Worm (Caenorhabditis elegans): ENCODE measurements around the gene kmo-2.

kmo-2 gene

DNA sequence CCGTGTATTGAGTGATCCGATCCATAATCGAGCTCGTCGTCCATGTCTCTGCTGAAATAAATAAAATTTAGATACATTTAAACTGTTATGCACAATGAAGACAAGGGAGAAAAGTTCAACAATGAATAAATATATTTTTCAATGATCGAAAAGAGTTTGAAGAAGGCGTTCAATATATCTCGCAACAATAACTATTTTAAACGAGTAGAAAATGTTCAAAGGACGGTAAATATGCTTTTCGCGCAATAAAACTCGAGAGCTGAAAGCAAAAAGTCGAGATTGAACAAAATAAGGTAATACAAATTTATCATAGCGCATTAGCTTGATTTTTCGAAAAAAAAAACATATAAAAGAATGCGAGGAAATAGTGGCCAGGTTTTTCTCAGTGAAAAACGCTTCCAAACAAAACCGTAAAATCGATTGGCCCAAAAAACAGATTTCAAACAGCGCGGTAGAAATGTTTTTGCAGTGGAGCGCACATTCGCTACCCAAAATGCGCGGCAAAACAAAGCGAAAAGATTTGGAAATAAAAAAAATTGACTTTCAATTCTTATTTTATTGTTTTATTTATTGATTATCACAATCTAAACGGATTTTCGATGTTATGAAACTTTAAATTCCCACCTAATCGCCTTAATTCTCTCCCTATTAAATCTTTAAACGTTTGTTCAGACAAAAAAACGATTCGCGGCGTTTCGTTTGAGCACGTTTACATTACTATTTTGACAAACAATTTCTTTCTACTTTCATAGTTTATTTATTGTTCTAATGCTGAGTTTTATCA, 27.3 kb downstream of the kmo-2 start, which contains the start of the genes kup-1 and F10C2.4:
Gene kup-1 (minus strand): TSS at position 51 of the 784 bp plus-strand sequence.
Gene F10C2.4 (plus strand): TSS at position 734 of the 784 bp plus-strand sequence.
- TF ChIP-seq nhr-11 (tag; optimal IDR thresholded peaks at IDR 0.05) (no peak), nhr-237 (tag; optimal IDR thresholded peaks at IDR 0.05) (no peak), nhr-10 (tag; optimal IDR thresholded peaks at IDR 0.05) (no peak), snpc-4 (tag; optimal IDR thresholded peaks at IDR 0.05) (no peak), ama-1 (optimal IDR thresholded peaks at IDR 0.05) (no peak), blmp-1 (tag; optimal IDR thresholded peaks at IDR 0.05; ENCODE audit: insufficient read depth) (no peak), ztf-11 (tag; optimal IDR thresholded peaks at IDR 0.05) (no peak), lin-13 (GFP tag; optimal IDR thresholded peaks at IDR 0.05) (peak; percentile 45), lin-11 (tag; optimal IDR thresholded peaks at IDR 0.05) (no peak), unc-62 (GFP tag; optimal IDR thresholded peaks at IDR 0.05) (no peak), alr-1 (tag; optimal IDR thresholded peaks at IDR 0.05) (no peak), elt-3 (tag; optimal IDR thresholded peaks at IDR 0.05) (no peak), zag-1 (tag; optimal IDR thresholded peaks at IDR 0.05) (no peak), nhr-12 (tag; optimal IDR thresholded peaks at IDR 0.05) (no peak), ZK546.5 (tag; optimal IDR thresholded peaks at IDR 0.05) (no peak), sma-9 (GFP tag; optimal IDR thresholded peaks at IDR 0.05) (no peak), sma-9 (tag; optimal IDR thresholded peaks at IDR 0.05) (no peak), nhr-129 (tag; optimal IDR thresholded peaks at IDR 0.05) (peak; percentile 48), crh-2 (tag; optimal IDR thresholded peaks at IDR 0.05) (peak; percentile 41), fos-1 (tag; optimal IDR thresholded peaks at IDR 0.05) (no peak), nhr-23 (tag; optimal IDR thresholded peaks at IDR 0.05) (no peak), sma-3 (GFP tag; optimal IDR thresholded peaks at IDR 0.05) (peak; percentile 66), C34F6.9 (tag; optimal IDR thresholded peaks at IDR 0.05) (peak; percentile 67), nhr-25 (tag; optimal IDR thresholded peaks at IDR 0.05) (no peak), ceh-16 (tag; optimal IDR thresholded peaks at IDR 0.05) (no peak), lsy-2 (tag; optimal IDR thresholded peaks at IDR 0.05) (no peak), unc-55 (GFP tag; optimal IDR thresholded peaks at IDR 0.05) (peak; percentile 79), ztf-4 (tag; optimal IDR thresholded peaks at IDR 0.05) (no peak), gmeb-1 (tag; optimal IDR thresholded peaks at IDR 0.05) (peak; percentile 90), ceh-82 (tag; optimal IDR thresholded peaks at IDR 0.05) (no peak)

DNA sequence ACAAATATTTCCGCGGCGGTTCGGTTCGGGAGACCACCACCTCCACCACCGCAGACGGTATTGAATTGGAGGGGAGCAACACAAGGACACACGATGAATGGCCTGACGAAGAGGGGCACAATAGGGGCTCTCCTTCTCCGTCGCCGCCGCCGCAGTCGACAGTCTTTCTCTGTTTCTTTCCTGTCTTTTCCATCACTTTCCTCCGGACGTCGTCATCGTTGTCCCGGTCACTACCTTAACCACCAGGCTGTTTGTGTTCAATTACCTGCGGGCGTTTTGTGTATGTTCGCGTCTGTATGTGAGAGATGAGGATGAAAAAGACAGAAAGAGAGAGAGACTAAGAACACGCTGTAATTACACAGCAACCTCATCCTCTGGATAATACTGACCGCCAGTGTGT, 28.6 kb downstream of the kmo-2 start:
- TF ChIP-seq dmd-4 (tag; optimal IDR thresholded peaks at IDR 0.05) (no peak), nhr-25 (tag; optimal IDR thresholded peaks at IDR 0.05) (peak; percentile 24), nhr-23 (tag; optimal IDR thresholded peaks at IDR 0.05) (no peak), mab-5 (tag; optimal IDR thresholded peaks at IDR 0.05) (no peak), F13H6.1 (tag; optimal IDR thresholded peaks at IDR 0.05) (no peak), unc-62 (GFP tag; optimal IDR thresholded peaks at IDR 0.05) (no peak), lin-39 (tag; optimal IDR thresholded peaks at IDR 0.05) (no peak), R02D3.7 (tag; optimal IDR thresholded peaks at IDR 0.05) (no peak)

DNA sequence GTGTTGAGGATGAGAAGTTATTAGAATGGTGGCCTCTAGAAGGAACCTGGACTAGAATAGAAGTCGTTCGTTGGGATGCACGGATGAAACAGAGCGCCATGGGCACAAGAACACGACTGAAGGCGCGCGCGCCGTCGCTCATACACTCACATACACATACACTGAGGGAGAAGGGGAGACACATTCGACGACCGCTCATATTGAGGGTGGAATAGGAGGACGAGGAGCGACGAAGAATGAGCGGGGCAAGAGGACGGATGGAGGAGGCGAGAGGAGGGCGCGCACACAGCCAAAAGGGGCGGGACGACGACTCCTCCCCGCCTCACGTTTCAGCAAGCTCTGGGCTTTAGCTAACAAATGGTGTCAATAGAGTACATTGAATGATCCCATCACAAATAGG, 29.6 kb downstream of the kmo-2 start:
- TF ChIP-seq ztf-4 (tag; optimal IDR thresholded peaks at IDR 0.05) (no peak), mbf-1 (tag; optimal IDR thresholded peaks at IDR 0.05) (no peak), peb-1 (tag; optimal IDR thresholded peaks at IDR 0.05) (no peak), unc-39 (tag; optimal IDR thresholded peaks at IDR 0.05) (no peak), nhr-6 (tag; optimal IDR thresholded peaks at IDR 0.05) (no peak), nhr-12 (tag; optimal IDR thresholded peaks at IDR 0.05) (no peak), nhr-23 (tag; optimal IDR thresholded peaks at IDR 0.05) (no peak), alr-1 (tag; optimal IDR thresholded peaks at IDR 0.05) (no peak), blmp-1 (tag; optimal IDR thresholded peaks at IDR 0.05; ENCODE audit: insufficient read depth) (no peak), C34F6.9 (tag; optimal IDR thresholded peaks at IDR 0.05) (peak; percentile 33), R02D3.7 (tag; optimal IDR thresholded peaks at IDR 0.05) (no peak), nhr-10 (tag; optimal IDR thresholded peaks at IDR 0.05) (no peak), mdl-1 (tag; optimal IDR thresholded peaks at IDR 0.05) (no peak), lin-13 (GFP tag; optimal IDR thresholded peaks at IDR 0.05) (no peak), egl-27 (tag; optimal IDR thresholded peaks at IDR 0.05) (no peak), nhr-129 (tag; optimal IDR thresholded peaks at IDR 0.05) (peak; percentile 29), nhr-25 (tag; optimal IDR thresholded peaks at IDR 0.05) (no peak), nhr-237 (tag; optimal IDR thresholded peaks at IDR 0.05) (no peak), zag-1 (tag; optimal IDR thresholded peaks at IDR 0.05) (no peak), lsy-2 (tag; optimal IDR thresholded peaks at IDR 0.05) (no peak), sma-9 (GFP tag; optimal IDR thresholded peaks at IDR 0.05) (no peak), sma-9 (tag; optimal IDR thresholded peaks at IDR 0.05) (no peak), fos-1 (tag; optimal IDR thresholded peaks at IDR 0.05) (no peak), ama-1 (optimal IDR thresholded peaks at IDR 0.05) (peak; percentile 65), sma-3 (GFP tag; optimal IDR thresholded peaks at IDR 0.05) (no peak), snpc-4 (tag; optimal IDR thresholded peaks at IDR 0.05) (no peak), ZK546.5 (tag; optimal IDR thresholded peaks at IDR 0.05) (no peak), aly-2 (tag; optimal IDR thresholded peaks at IDR 0.05) (no peak), nhr-77 (tag; optimal IDR thresholded peaks at IDR 0.05) (no peak), ceh-82 (tag; optimal IDR thresholded peaks at IDR 0.05) (no peak), ztf-11 (tag; optimal IDR thresholded peaks at IDR 0.05) (no peak), elt-3 (tag; optimal IDR thresholded peaks at IDR 0.05) (no peak), unc-62 (GFP tag; optimal IDR thresholded peaks at IDR 0.05) (no peak), dmd-4 (tag; optimal IDR thresholded peaks at IDR 0.05) (no peak), lin-11 (tag; optimal IDR thresholded peaks at IDR 0.05) (peak; percentile 32), lin-39 (tag; optimal IDR thresholded peaks at IDR 0.05) (no peak), unc-55 (GFP tag; optimal IDR thresholded peaks at IDR 0.05) (peak; percentile 12), gmeb-1 (tag; optimal IDR thresholded peaks at IDR 0.05) (no peak), sem-4 (tag; optimal IDR thresholded peaks at IDR 0.05) (no peak)
